Fruit fly (Drosophila melanogaster) whole organism, wandering third instar larva: ENCODE measurements around the gene DIP-kappa.

Experiments
- Abd-B ChIP-seq: fragments of >200 bp; optimal IDR thresholded peaks from 2 replicates; lab custom pipeline; 2017; ENCODE audit warnings: missing biosample characterization, missing genetic modification characterization
- CG32264 ChIP-seq: fragments of 200-800 bp; sonication (Bioruptor generic); optimal IDR thresholded peaks from 2 replicates; lab custom pipeline; 2016; ENCODE audit warnings: missing biosample characterization, missing genetic modification characterization
- CG9705 ChIP-seq: fragments of 200-800 bp; sonication (Bioruptor generic); optimal IDR thresholded peaks from 2 replicates; lab custom pipeline; 2018; ENCODE audit warnings: missing biosample characterization, mild to moderate bottlenecking, missing genetic modification characterization
- CrebA ChIP-seq: fragments of 200-800 bp; sonication (Bioruptor generic); optimal IDR thresholded peaks from 2 replicates; lab custom pipeline; 2016; ENCODE audit warnings: missing biosample characterization, mild to moderate bottlenecking, missing genetic modification characterization, borderline replicate concordance
- Dfd ChIP-seq: fragments of >200 bp; optimal IDR thresholded peaks from 2 replicates; lab custom pipeline; 2017; ENCODE audit warnings: missing biosample characterization, missing genetic modification characterization
- Dif ChIP-seq: fragments of 200-275, 200-300 bp; sonication (Bioruptor generic); optimal IDR thresholded peaks from 2 replicates; lab custom pipeline; 2018; ENCODE audit warnings: missing biosample characterization, missing genetic modification characterization; ENCODE audit not compliant: partially characterized antibody
- GATAd ChIP-seq: sonication (Bioruptor generic); optimal IDR thresholded peaks from 2 replicates; lab custom pipeline; 2016; ENCODE audit warnings: missing biosample characterization, missing genetic modification characterization
- HLH106 ChIP-seq: fragments of 200-800 bp; optimal IDR thresholded peaks from 3 replicates; lab custom pipeline; 2019; ENCODE audit warnings: missing biosample characterization, mild to moderate bottlenecking, missing genetic modification characterization, moderate library complexity
- Hnf4 ChIP-seq: fragments of 200-800 bp; sonication (Bioruptor generic); optimal IDR thresholded peaks from 2 replicates; lab custom pipeline; 2016; ENCODE audit warnings: missing biosample characterization, mild to moderate bottlenecking, missing genetic modification characterization
- Hr78 ChIP-seq: fragments of >200 bp; optimal IDR thresholded peaks from 2 replicates; lab custom pipeline; 2017; ENCODE audit warnings: missing biosample characterization, missing genetic modification characterization
- Hr83 ChIP-seq: fragments of 200-300 bp; sonication (Bioruptor generic); optimal IDR thresholded peaks from 2 replicates; lab custom pipeline; 2016; ENCODE audit warnings: missing biosample characterization, mild to moderate bottlenecking, missing genetic modification characterization, moderate library complexity; ENCODE audit not compliant: poor library complexity, severe bottlenecking
- Jra ChIP-seq: sonication (Bioruptor generic); optimal IDR thresholded peaks from 2 replicates; lab custom pipeline; 2016; ENCODE audit warnings: missing biosample characterization, missing genetic modification characterization
- Mio ChIP-seq: sonication (Bioruptor generic); optimal IDR thresholded peaks from 2 replicates; lab custom pipeline; 2016; ENCODE audit warnings: missing biosample characterization, missing genetic modification characterization
- Myc ChIP-seq: fragments of >200 bp; optimal IDR thresholded peaks from 2 replicates; lab custom pipeline; 2017
- N ChIP-seq: fragments of >200 bp; optimal IDR thresholded peaks from 2 replicates; lab custom pipeline; 2018; ENCODE audit warnings: missing biosample characterization, missing external identifiers, missing genetic modification characterization
- OdsH ChIP-seq: fragments of 200-800 bp; sonication (Bioruptor generic); optimal IDR thresholded peaks from 2 replicates; lab custom pipeline; 2016; ENCODE audit warnings: missing biosample characterization, mild to moderate bottlenecking, missing genetic modification characterization
- Rel ChIP-seq, 2 experiments: fragments of 200-800 bp; sonication (Bioruptor generic) in 1 of 2; optimal IDR thresholded peaks; 2 replicates in 1 of 2; 3 replicates in 1 of 2; lab custom pipeline; 2016 to 2019; ENCODE audit warnings: mild to moderate bottlenecking in 2 of 2, missing biosample characterization in 2 of 2, missing genetic modification characterization in 2 of 2, moderate library complexity in 1 of 2
- Sp1 ChIP-seq: fragments of 200-800 bp; sonication (Bioruptor generic); optimal IDR thresholded peaks from 3 replicates; lab custom pipeline; 2019; ENCODE audit warnings: missing biosample characterization, mild to moderate bottlenecking, missing genetic modification characterization, moderate library complexity
- Vsx2 ChIP-seq: fragments of 200-300, 225-300 bp; sonication (Bioruptor generic); optimal IDR thresholded peaks from 2 replicates; lab custom pipeline; 2018; ENCODE audit warnings: missing biosample characterization, missing genetic modification characterization; ENCODE audit not compliant: partially characterized antibody
- br ChIP-seq: fragments of 200-800 bp; sonication (Bioruptor generic); optimal IDR thresholded peaks from 2 replicates; lab custom pipeline; 2016; ENCODE audit warnings: missing biosample characterization, missing genetic modification characterization
- brk ChIP-seq: fragments of 200-800 bp; sonication (Bioruptor generic); optimal IDR thresholded peaks from 2 replicates; lab custom pipeline; 2016; ENCODE audit warnings: missing biosample characterization, mild to moderate bottlenecking, missing genetic modification characterization
- dl ChIP-seq, 2 experiments: fragments of 175-275, 200-275 bp in 1 of 2; fragments of 200-275 bp in 1 of 2; sonication (Bioruptor generic); optimal IDR thresholded peaks; lab custom pipeline; 2018; ENCODE audit warnings: mild to moderate bottlenecking in 2 of 2, missing biosample characterization in 2 of 2, missing genetic modification characterization in 2 of 2, moderate library complexity in 2 of 2; ENCODE audit not compliant: partially characterized antibody in 2 of 2, insufficient read depth in 1 of 2
- dmrt93B ChIP-seq: fragments of 200-800 bp; sonication (Bioruptor generic); optimal IDR thresholded peaks from 2 replicates; lab custom pipeline; 2018; ENCODE audit warnings: missing biosample characterization, mild to moderate bottlenecking, missing genetic modification characterization
- dsf ChIP-seq: sonication (Bioruptor generic); optimal IDR thresholded peaks from 2 replicates; lab custom pipeline; 2016; ENCODE audit warnings: missing biosample characterization, missing genetic modification characterization, borderline replicate concordance
- ey ChIP-seq: fragments of 200-800 bp; sonication (Bioruptor generic); optimal IDR thresholded peaks from 2 replicates; lab custom pipeline; 2016; ENCODE audit warnings: missing biosample characterization, missing genetic modification characterization
- foxo ChIP-seq, 2 experiments: fragments of 200-800 bp; sonication (Bioruptor generic); optimal IDR thresholded peaks; 2 replicates in 1 of 2; 3 replicates in 1 of 2; lab custom pipeline; 2016 to 2017; ENCODE audit warnings: missing biosample characterization in 2 of 2, missing genetic modification characterization in 2 of 2
- fru ChIP-seq: fragments of 200-800 bp; sonication (Bioruptor generic); optimal IDR thresholded peaks from 3 replicates; lab custom pipeline; 2016; ENCODE audit warnings: missing biosample characterization, mild to moderate bottlenecking, missing genetic modification characterization
- h ChIP-seq: fragments of 200-800 bp; sonication (Bioruptor generic); optimal IDR thresholded peaks from 3 replicates; lab custom pipeline; 2016; ENCODE audit warnings: missing biosample characterization, mild to moderate bottlenecking, missing genetic modification characterization
- jim ChIP-seq: fragments of 175-275, 200-325 bp; sonication (Bioruptor generic); optimal IDR thresholded peaks from 2 replicates; lab custom pipeline; 2016; ENCODE audit warnings: missing biosample characterization, mild to moderate bottlenecking, missing genetic modification characterization
- lola ChIP-seq: fragments of >200 bp; optimal IDR thresholded peaks from 2 replicates; lab custom pipeline; 2017; ENCODE audit warnings: missing biosample characterization, missing genetic modification characterization
- pan ChIP-seq: fragments of >200 bp; optimal IDR thresholded peaks from 2 replicates; lab custom pipeline; 2017
- psq ChIP-seq: fragments of 200-800 bp; sonication (Bioruptor generic); optimal IDR thresholded peaks from 3 replicates; lab custom pipeline; 2017; ENCODE audit warnings: missing biosample characterization, mild to moderate bottlenecking, missing genetic modification characterization, moderate library complexity
- rgr ChIP-seq: fragments of 200-800 bp; sonication (Bioruptor generic); optimal IDR thresholded peaks from 3 replicates; lab custom pipeline; 2016; ENCODE audit warnings: missing biosample characterization, mild to moderate bottlenecking, missing genetic modification characterization
- sage ChIP-seq: fragments of 200-800 bp; sonication (Bioruptor generic); optimal IDR thresholded peaks from 2 replicates; lab custom pipeline; 2016; ENCODE audit warnings: missing biosample characterization, mild to moderate bottlenecking, missing genetic modification characterization
- sv ChIP-seq: fragments of 200-800 bp; sonication (Bioruptor generic); optimal IDR thresholded peaks from 3 replicates; lab custom pipeline; 2016; ENCODE audit warnings: missing biosample characterization, missing genetic modification characterization
- tai ChIP-seq: sonication (Bioruptor generic); optimal IDR thresholded peaks from 2 replicates; lab custom pipeline; 2016; ENCODE audit warnings: missing biosample characterization, missing genetic modification characterization
- usp ChIP-seq: fragments of >200 bp; optimal IDR thresholded peaks from 2 replicates; lab custom pipeline; 2017; ENCODE audit warnings: missing biosample characterization, missing genetic modification characterization
- woc ChIP-seq: sonication (Bioruptor generic); optimal IDR thresholded peaks from 2 replicates; lab custom pipeline; 2016; ENCODE audit warnings: missing biosample characterization, mild to moderate bottlenecking, missing genetic modification characterization

Gene DIP-kappa

dm6 chr2L:13723542-13723941, 6.4 kb upstream of the DIP-kappa start, which contains the start of gene CG9014:
CG9014 (minus strand) TSS chr2L:13723642.
- TF ChIP-seq br (no peak), GATAd (GFP tag; lab: Kevin White, UChicago) (no peak), woc (no peak), Vsx2 (GFP tag; lab: Kevin White, UChicago) (no peak), HLH106 (no peak), Myc (lab: Kevin White, UChicago) (no peak), Sp1 (no peak), jim (GFP tag; lab: Kevin White, UChicago) (no peak), Mio (GFP tag; lab: Kevin White, UChicago) (no peak), lola (GFP tag; lab: Kevin White, UChicago) (no peak), Rel (GFP tag; optimal IDR thresholded peaks at IDR 0.05; lab: Kevin White, UChicago) (no peak), Rel (tag; optimal IDR thresholded peaks at IDR 0.05; lab: Kevin White, UChicago) (no peak)

DNA sequence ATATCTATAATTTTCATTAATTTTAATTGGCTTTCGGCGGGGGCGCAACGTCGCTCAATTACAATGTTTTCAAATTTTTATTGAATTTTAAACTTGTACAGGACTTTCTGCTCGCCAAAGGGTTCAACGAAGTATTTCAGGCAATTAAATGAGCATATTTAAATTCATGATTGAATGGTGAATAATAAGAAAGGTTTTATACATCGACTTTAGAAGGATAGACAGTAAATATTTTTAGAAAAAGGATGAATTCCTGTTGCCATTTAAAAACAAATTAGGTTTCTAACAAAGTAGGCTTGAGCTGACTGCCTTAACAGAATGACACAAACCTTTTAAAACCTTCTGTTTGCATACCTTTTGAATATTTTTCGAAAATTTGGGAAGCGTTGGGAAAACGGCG, 9.2 kb downstream of the DIP-kappa start, which contains the start of gene Gpo3:
Gene Gpo3 (plus strand): TSS at position 301 of the 400 bp plus-strand sequence.
- TF ChIP-seq Dfd (GFP tag; lab: Kevin White, UChicago) (no peak), Rel (GFP tag; optimal IDR thresholded peaks at IDR 0.05; lab: Kevin White, UChicago) (no peak), Rel (tag; optimal IDR thresholded peaks at IDR 0.05; lab: Kevin White, UChicago) (no peak), rgr (GFP tag; lab: Kevin White, UChicago) (no peak), br (no peak), usp (GFP tag; lab: Kevin White, UChicago) (no peak), CG32264 (GFP tag; lab: Kevin White, UChicago) (no peak), CrebA (GFP tag; lab: Kevin White, UChicago) (no peak), Mio (GFP tag; lab: Kevin White, UChicago) (no peak), GATAd (GFP tag; lab: Kevin White, UChicago) (no peak), Jra (GFP tag; lab: Kevin White, UChicago) (no peak), dl (GFP tag; optimal IDR thresholded peaks at IDR 0.05; lab: Kevin White, UChicago; ENCODE audit: insufficient read depth in 1 of 2, partially characterized antibody in 2 of 2) (no peak), h (GFP tag; lab: Kevin White, UChicago) (no peak), Sp1 (no peak), dmrt93B (GFP tag; lab: Kevin White, UChicago) (no peak), tai (no peak)

DNA sequence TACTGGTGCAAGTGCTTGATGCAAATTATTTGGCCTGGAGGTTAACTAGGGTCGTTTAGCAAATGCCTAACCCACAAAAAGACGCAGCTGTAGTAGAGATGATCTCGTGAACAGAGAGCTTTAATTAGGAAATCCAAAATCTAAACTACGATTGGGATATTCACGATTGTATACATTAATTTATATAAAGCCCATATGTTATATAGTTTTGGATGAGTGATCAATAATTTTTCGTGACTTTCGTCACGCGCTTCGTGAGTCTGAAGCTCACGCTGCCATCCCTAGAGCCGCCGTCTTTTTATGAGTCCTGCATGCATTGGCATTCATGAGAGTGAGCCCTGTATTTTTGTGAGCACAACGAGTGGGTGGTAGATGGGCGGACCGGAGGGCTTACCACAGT, 18.1 kb downstream of the DIP-kappa start:
- peak in 1 of 2 experiments; percentile 11 for TF ChIP-seq foxo (GFP tag; optimal IDR thresholded peaks at IDR 0.05; lab: Kevin White, UChicago)
- no peak for TF ChIP-seq CG9705 (GFP tag; lab: Kevin White, UChicago)
- TF ChIP-seq h (GFP tag; lab: Kevin White, UChicago) = peak; percentile 28
- TF ChIP-seq HLH106 = peak; percentile 11
- TF ChIP-seq fru = peak; percentile 21

DNA sequence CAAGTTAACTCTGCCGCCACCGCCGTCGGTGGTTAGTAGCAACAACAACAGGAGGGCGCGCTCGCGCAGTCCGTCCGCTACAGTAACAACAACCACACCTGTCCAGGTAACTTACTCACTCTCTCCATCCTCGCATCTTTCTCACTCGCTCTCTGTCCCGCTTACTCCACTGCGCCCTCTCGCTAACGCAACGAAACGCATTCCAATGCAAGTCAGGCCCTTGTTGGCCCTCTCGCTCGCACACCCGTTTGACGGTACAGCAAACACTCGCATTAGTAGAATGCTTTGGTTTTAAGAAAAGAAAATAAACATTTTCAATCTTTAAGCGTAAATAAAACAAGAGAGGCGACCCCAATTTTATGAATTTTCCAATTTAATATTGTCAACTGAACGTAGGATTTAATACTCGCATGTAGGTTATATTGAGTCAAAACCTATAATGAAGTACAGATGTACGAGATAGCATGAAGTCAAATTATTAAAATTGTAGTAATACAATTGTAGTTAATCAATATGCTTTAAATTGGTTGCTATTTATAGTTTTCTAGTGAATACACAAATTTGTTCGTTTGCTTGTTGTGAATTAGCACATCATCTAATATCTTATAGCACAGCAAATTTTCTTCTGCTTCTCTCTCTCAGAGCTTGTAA, 51.0 kb downstream of the DIP-kappa start:
- TF ChIP-seq HLH106 (peak; percentile 68), CG9705 (GFP tag; lab: Kevin White, UChicago) (peak; percentile 48), lola (GFP tag; lab: Kevin White, UChicago) (no peak), Abd-B (GFP tag; lab: Kevin White, UChicago) (no peak), Hr83 (no peak), pan (no peak), br (peak; percentile 77), sv (no peak), OdsH (GFP tag; lab: Kevin White, UChicago) (peak; percentile 57), Rel (GFP tag; optimal IDR thresholded peaks at IDR 0.05; lab: Kevin White, UChicago) (no peak), Rel (tag; optimal IDR thresholded peaks at IDR 0.05; lab: Kevin White, UChicago) (no peak), Sp1 (peak; percentile 71), Myc (lab: Kevin White, UChicago) (no peak), Dif (peak; percentile 72), dl (GFP tag; optimal IDR thresholded peaks at IDR 0.05; lab: Kevin White, UChicago; ENCODE audit: insufficient read depth in 1 of 2, partially characterized antibody in 2 of 2) (peak; percentile 25 to 60), Jra (GFP tag; lab: Kevin White, UChicago) (peak; percentile 13), sage (GFP tag; lab: Kevin White, UChicago) (no peak), CrebA (GFP tag; lab: Kevin White, UChicago) (no peak), CG32264 (GFP tag; lab: Kevin White, UChicago) (no peak), h (GFP tag; lab: Kevin White, UChicago) (peak; percentile 54), GATAd (GFP tag; lab: Kevin White, UChicago) (no peak), Vsx2 (GFP tag; lab: Kevin White, UChicago) (peak; percentile 46), Hr78 (GFP tag; lab: Kevin White, UChicago) (no peak), tai (peak; percentile 63), ey (GFP tag; lab: Kevin White, UChicago) (peak; percentile 72), dsf (no peak), brk (peak; percentile 31), rgr (GFP tag; lab: Kevin White, UChicago) (peak; percentile 62), N (GFP tag; lab: Kevin White, UChicago) (no peak), foxo (GFP tag; optimal IDR thresholded peaks at IDR 0.05; lab: Kevin White, UChicago) (peak in 1 of 2 experiments; percentile 71), fru (peak; percentile 95), psq (GFP tag; lab: Kevin White, UChicago) (peak; percentile 57), Mio (GFP tag; lab: Kevin White, UChicago) (no peak), Hnf4 (GFP tag; lab: Kevin White, UChicago) (peak; percentile 30), dmrt93B (GFP tag; lab: Kevin White, UChicago) (peak; percentile 51), Dfd (GFP tag; lab: Kevin White, UChicago) (no peak)
